Worm (Caenorhabditis elegans) whole organism, mixed stage, embryonic: ENCODE measurements around the gene F32B6.4.

Experiments
- M03D4.4 ChIP-seq: sonication (generic microtip); optimal IDR thresholded peaks from 2 replicates; lab custom pipeline; 2017; ENCODE audit warnings: mild to moderate bottlenecking, missing genetic modification characterization, missing compliant biosample characterization
- bed-3 ChIP-seq: fragments of 200-800 bp; sonication (Bioruptor generic); optimal IDR thresholded peaks from 3 replicates; lab custom pipeline; 2018; ENCODE audit warnings: mild to moderate bottlenecking, missing genetic modification characterization, moderate library complexity, missing compliant biosample characterization
- blmp-1 ChIP-seq: fragments of 150-350 bp; optimal IDR thresholded peaks from 2 replicates; lab custom pipeline; 2014; ENCODE audit warnings: missing biosample characterization, missing genetic modification characterization
- ceh-39 ChIP-seq: fragments of 150-350 bp; optimal IDR thresholded peaks from 2 replicates; lab custom pipeline; 2014; ENCODE audit warnings: missing biosample characterization, missing genetic modification characterization
- ces-1 ChIP-seq: fragments of 150-350 bp; optimal IDR thresholded peaks from 2 replicates; lab custom pipeline; 2014; ENCODE audit warnings: missing biosample characterization, missing genetic modification reagents, missing genetic modification characterization
- cnd-1 ChIP-seq: fragments of 200-800 bp; sonication (Bioruptor generic); optimal IDR thresholded peaks from 2 replicates; lab custom pipeline; 2018; ENCODE audit warnings: mild to moderate bottlenecking, missing genetic modification characterization, missing compliant biosample characterization
- drap-1 ChIP-seq: fragments of 200-800 bp; sonication (Bioruptor generic); optimal IDR thresholded peaks from 3 replicates; lab custom pipeline; 2018; ENCODE audit warnings: mild to moderate bottlenecking, missing genetic modification characterization, missing compliant biosample characterization
- elt-1 ChIP-seq: sonication (generic microtip); optimal IDR thresholded peaks from 2 replicates; lab custom pipeline; 2017; ENCODE audit warnings: missing genetic modification characterization, mild to moderate bottlenecking, missing compliant biosample characterization, antibody characterized with exemption, moderate library complexity, borderline replicate concordance; ENCODE audit not compliant: insufficient read depth
- elt-3 ChIP-seq: fragments of 150-350 bp; optimal IDR thresholded peaks from 2 replicates; lab custom pipeline; 2014; ENCODE audit warnings: missing biosample characterization, missing genetic modification characterization
- ham-2 ChIP-seq: fragments of 200-800 bp; sonication (Bioruptor generic); optimal IDR thresholded peaks from 2 replicates; lab custom pipeline; 2018; ENCODE audit warnings: mild to moderate bottlenecking, missing genetic modification characterization, missing compliant biosample characterization
- hlh-1 ChIP-seq: fragments of 150-350 bp; optimal IDR thresholded peaks from 2 replicates; lab custom pipeline; 2014; ENCODE audit warnings: missing biosample characterization, missing genetic modification reagents, missing genetic modification characterization
- lin-32 ChIP-seq: fragments of 200-800 bp; sonication (Bioruptor generic); optimal IDR thresholded peaks from 2 replicates; lab custom pipeline; 2018; ENCODE audit warnings: mild to moderate bottlenecking, missing genetic modification characterization, missing compliant biosample characterization
- lsy-2 ChIP-seq: fragments of 150-350 bp; optimal IDR thresholded peaks from 2 replicates; lab custom pipeline; 2014; ENCODE audit warnings: missing biosample characterization, missing genetic modification characterization
- mab-5 ChIP-seq: fragments of 150-350 bp; optimal IDR thresholded peaks from 2 replicates; lab custom pipeline; 2014; ENCODE audit warnings: missing biosample characterization, missing genetic modification characterization
- mep-1 ChIP-seq: fragments of 150-350 bp; optimal IDR thresholded peaks from 2 replicates; lab custom pipeline; 2017; ENCODE audit warnings: missing biosample characterization, missing genetic modification reagents, missing genetic modification characterization, inconsistent platforms
- nhr-12 ChIP-seq: fragments of 150-350 bp; optimal IDR thresholded peaks from 2 replicates; lab custom pipeline; 2014; ENCODE audit warnings: missing biosample characterization, missing genetic modification characterization
- nhr-2 ChIP-seq: fragments of 150-350 bp; optimal IDR thresholded peaks from 2 replicates; lab custom pipeline; 2014; ENCODE audit warnings: missing biosample characterization, missing genetic modification characterization
- nhr-237 ChIP-seq: fragments of 150-350 bp; optimal IDR thresholded peaks from 2 replicates; lab custom pipeline; 2014; ENCODE audit warnings: missing biosample characterization, missing genetic modification characterization
- nhr-28 ChIP-seq: fragments of 150-350 bp; optimal IDR thresholded peaks from 2 replicates; lab custom pipeline; 2014; ENCODE audit warnings: missing biosample characterization, missing genetic modification characterization
- nhr-76 ChIP-seq: sonication (generic microtip); optimal IDR thresholded peaks from 2 replicates; lab custom pipeline; 2017; ENCODE audit warnings: missing biosample characterization, missing genetic modification characterization
- pha-4 ChIP-seq: fragments of 150-350 bp; optimal IDR thresholded peaks from 2 replicates; lab custom pipeline; 2018; ENCODE audit warnings: missing biosample characterization, missing genetic modification reagents, missing genetic modification characterization
- sem-2 ChIP-seq: fragments of 200-800 bp; sonication (Bioruptor generic); optimal IDR thresholded peaks from 2 replicates; lab custom pipeline; 2018; ENCODE audit warnings: mild to moderate bottlenecking, missing genetic modification characterization, missing compliant biosample characterization
- snpc-4 ChIP-seq: fragments of 150-350 bp; optimal IDR thresholded peaks from 2 replicates; lab custom pipeline; 2014; ENCODE audit warnings: missing biosample characterization, missing genetic modification characterization
- sptf-1 ChIP-seq: sonication (generic microtip); optimal IDR thresholded peaks from 2 replicates; lab custom pipeline; 2017; ENCODE audit warnings: mild to moderate bottlenecking, missing genetic modification characterization, moderate library complexity, missing compliant biosample characterization
- unc-120 ChIP-seq: sonication (generic microtip); optimal IDR thresholded peaks from 2 replicates; lab custom pipeline; 2017; ENCODE audit warnings: missing genetic modification characterization, missing compliant biosample characterization; ENCODE audit not compliant: poor library complexity, severe bottlenecking
- unc-39 ChIP-seq: fragments of 150-350 bp; optimal IDR thresholded peaks from 2 replicates; lab custom pipeline; 2014; ENCODE audit warnings: missing biosample characterization, missing genetic modification characterization
- unc-62 ChIP-seq: fragments of 150-350 bp; optimal IDR thresholded peaks from 2 replicates; lab custom pipeline; 2014; ENCODE audit warnings: missing biosample characterization, missing genetic modification reagents, missing genetic modification characterization
- ztf-11 ChIP-seq: fragments of 150-350 bp; optimal IDR thresholded peaks from 2 replicates; lab custom pipeline; 2014; ENCODE audit warnings: missing biosample characterization, missing genetic modification characterization

Gene F32B6.4

DNA sequence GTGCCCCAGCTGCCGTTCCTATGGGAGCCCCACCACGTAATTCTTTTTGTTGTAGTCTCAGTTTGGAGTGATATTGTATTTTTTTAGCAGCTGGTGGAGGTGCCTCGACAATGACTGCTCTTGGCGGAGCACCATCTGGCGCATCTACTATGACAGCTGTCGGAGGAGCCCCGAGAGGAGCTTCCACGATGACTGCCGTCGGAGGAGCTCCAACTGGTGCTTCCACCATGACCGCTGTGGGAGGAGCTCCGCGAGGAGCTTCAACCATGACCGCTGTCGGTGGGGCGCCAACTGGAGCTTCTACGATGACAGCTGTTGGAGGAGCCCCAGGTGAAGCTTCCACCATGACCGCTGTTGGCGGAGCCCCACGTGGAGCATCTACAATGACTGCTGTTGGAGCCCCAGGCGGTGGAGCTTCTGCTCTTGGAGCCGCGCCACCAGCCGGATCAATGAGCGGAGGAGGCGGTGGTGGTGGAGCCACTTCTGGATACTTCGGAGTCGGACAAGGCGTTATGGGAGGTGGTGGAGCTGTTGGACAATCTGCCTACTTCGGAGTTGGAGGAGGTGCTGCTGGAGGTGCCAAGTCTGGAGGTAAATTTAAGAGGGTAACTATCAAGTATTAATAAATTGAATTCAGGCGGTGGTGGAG, 38.9 kb downstream of the F32B6.4 start:
- TF ChIP-seq sptf-1 (tag; lab: Kevin White, UChicago) (no peak), lin-32 (GFP tag; lab: Kevin White, UChicago) (peak; percentile 62), nhr-76 (no peak), ztf-11 (tag; lab: Kevin White, UChicago) (no peak), nhr-237 (tag; lab: Kevin White, UChicago) (no peak), mep-1 (tag; lab: Kevin White, UChicago) (no peak), cnd-1 (tag; lab: Kevin White, UChicago) (no peak), sem-2 (GFP tag; lab: Kevin White, UChicago) (no peak)

- TF ChIP-seq elt-3 (tag; lab: Kevin White, UChicago), result no peak
- TF ChIP-seq ces-1 (GFP tag; lab: Kevin White, UChicago), result no peak
- TF ChIP-seq sem-2 (GFP tag; lab: Kevin White, UChicago), result no peak
- no peak for TF ChIP-seq nhr-2 (tag; lab: Kevin White, UChicago)
- no peak for TF ChIP-seq hlh-1 (tag; lab: Kevin White, UChicago)
- TF ChIP-seq mab-5 (tag; lab: Kevin White, UChicago), result no peak
- TF ChIP-seq cnd-1 (tag; lab: Kevin White, UChicago), result no peak
- no peak for TF ChIP-seq ham-2 (GFP tag; lab: Kevin White, UChicago)
- no peak for TF ChIP-seq unc-62 (GFP tag; lab: Kevin White, UChicago)
- TF ChIP-seq elt-1, result no peak
- no peak for TF ChIP-seq mep-1 (tag; lab: Kevin White, UChicago)
- TF ChIP-seq ceh-39 (tag; lab: Kevin White, UChicago), result no peak
Measured at ce11 chrIV:9852250-9852649, 39.6 kb downstream of the F32B6.4 start, which contains the start of gene ssq-1. Gene ssq-1 (plus strand): TSS chrIV:9852550.

- TF ChIP-seq bed-3 (GFP tag; lab: Kevin White, UChicago) (no peak), mab-5 (tag; lab: Kevin White, UChicago) (no peak), cnd-1 (tag; lab: Kevin White, UChicago) (no peak), unc-120 (tag; lab: Kevin White, UChicago) (no peak)
Measured at ce11 chrIV:9850931-9851330, 40.9 kb downstream of the F32B6.4 start, which contains the start of gene ssp-10. Gene ssp-10 (minus strand): TSS chrIV:9851031.

DNA sequence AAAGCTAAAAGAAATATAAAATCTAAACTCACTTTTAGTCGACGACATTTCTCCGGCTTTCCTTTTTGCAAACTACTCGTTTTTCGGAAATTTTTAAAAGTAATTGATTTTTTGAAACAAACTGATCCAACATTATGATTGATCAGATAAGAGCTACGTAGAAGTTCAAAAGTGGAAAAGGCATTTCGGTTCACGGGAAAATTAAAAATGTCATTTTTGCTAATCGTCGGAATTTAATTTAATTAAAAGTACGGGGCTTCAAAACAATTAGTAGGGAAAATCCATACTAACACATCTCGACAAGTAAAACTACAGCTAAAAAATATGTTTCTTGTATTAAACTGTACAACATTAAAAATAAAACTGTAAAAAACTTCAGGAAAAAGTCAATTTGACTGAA, 42.2 kb downstream of the F32B6.4 start, which contains the start of gene K07F5.8:
TSS of gene K07F5.8 (minus strand) at position 101 of the 400 bp plus-strand sequence.
- TF ChIP-seq lin-32 (GFP tag; lab: Kevin White, UChicago) (no peak), blmp-1 (tag; lab: Kevin White, UChicago) (no peak), elt-1 (no peak), mab-5 (tag; lab: Kevin White, UChicago) (no peak), M03D4.4 (no peak), ceh-39 (tag; lab: Kevin White, UChicago) (no peak), ham-2 (GFP tag; lab: Kevin White, UChicago) (no peak), pha-4 (tag; lab: Kevin White, UChicago) (no peak), drap-1 (GFP tag; lab: Kevin White, UChicago) (no peak), unc-120 (tag; lab: Kevin White, UChicago) (no peak), nhr-76 (no peak), lsy-2 (no peak), unc-62 (GFP tag; lab: Kevin White, UChicago) (no peak), cnd-1 (tag; lab: Kevin White, UChicago) (no peak), unc-39 (tag; lab: Kevin White, UChicago) (no peak), nhr-12 (tag; lab: Kevin White, UChicago) (no peak), ces-1 (GFP tag; lab: Kevin White, UChicago) (no peak)

ce11 chrIV:9848075-9848474, 43.8 kb downstream of the F32B6.4 start, which contains the start of gene K07F5.7:
Gene K07F5.7 (minus strand): TSS chrIV:9848175.
- TF ChIP-seq lin-32 (GFP tag; lab: Kevin White, UChicago), result no peak
- TF ChIP-seq snpc-4 (tag; lab: Kevin White, UChicago), result no peak
- TF ChIP-seq ceh-39 (tag; lab: Kevin White, UChicago), result no peak
- TF ChIP-seq nhr-28, result no peak
- TF ChIP-seq nhr-76, result no peak
- no peak for TF ChIP-seq ces-1 (GFP tag; lab: Kevin White, UChicago)
- no peak for TF ChIP-seq hlh-1 (tag; lab: Kevin White, UChicago)
- TF ChIP-seq sptf-1 (tag; lab: Kevin White, UChicago), result no peak
